Fruit fly (Drosophila melanogaster) whole organism, adult: ENCODE results near the gene LeuRS.

ENCODE experiments used
- CG5204 ChIP-seq: fragments of 200-800 bp; sonication (Bioruptor generic); optimal IDR thresholded peaks from 2 replicates; lab custom pipeline; 2016; ENCODE audit warnings: missing biosample characterization, missing genetic modification characterization
- CG7101 ChIP-seq: fragments of 200-800 bp; sonication (Bioruptor generic); optimal IDR thresholded peaks from 2 replicates; lab custom pipeline; 2018; ENCODE audit warnings: missing biosample characterization, mild to moderate bottlenecking, missing genetic modification characterization, moderate library complexity
- Clk ChIP-seq: fragments of 200-800 bp; sonication (Bioruptor generic); optimal IDR thresholded peaks from 2 replicates; lab custom pipeline; 2017; ENCODE audit warnings: missing biosample characterization, missing genetic modification characterization
- tj ChIP-seq: fragments of 200-800 bp; sonication (Bioruptor generic); optimal IDR thresholded peaks from 3 replicates; lab custom pipeline; 2017; ENCODE audit warnings: missing biosample characterization, mild to moderate bottlenecking, missing genetic modification characterization, moderate library complexity

dm6 chr2L:3472242-3472641, 42.2 kb downstream of the LeuRS start, which contains the start of gene Pgant4:
- TF ChIP-seq tj (GFP tag; lab: Kevin White, UChicago) (no peak), CG5204 (GFP tag; lab: Kevin White, UChicago) (no peak), CG7101 (tag; lab: Kevin White, UChicago) (peak; percentile 44), Clk (GFP tag; lab: Kevin White, UChicago) (no peak)
